Worm (Caenorhabditis elegans) whole organism, L1 larva: Measurements from ENCODE around the gene sups-1.

Experiments
- C04F5.9 ChIP-seq: sonication (generic microtip); optimal IDR thresholded peaks from 2 replicates; lab custom pipeline; 2016; ENCODE audit warnings: missing genetic modification characterization, missing compliant biosample characterization
- F16B12.6 ChIP-seq: fragments of 150-350 bp; optimal IDR thresholded peaks from 2 replicates; lab custom pipeline; 2014; ENCODE audit warnings: missing biosample characterization, missing genetic modification characterization
- Y116A8C.19 ChIP-seq: sonication (generic microtip); optimal IDR thresholded peaks from 2 replicates; lab custom pipeline; 2016; ENCODE audit warnings: missing compliant biosample characterization, missing genetic modification characterization, borderline replicate concordance
- alr-1 ChIP-seq: fragments of 200-800 bp; sonication (Bioruptor generic); optimal IDR thresholded peaks from 2 replicates; lab custom pipeline; 2018; ENCODE audit warnings: borderline replicate concordance, mild to moderate bottlenecking, missing genetic modification characterization, missing compliant biosample characterization
- blmp-1 ChIP-seq: fragments of 150-350 bp; optimal IDR thresholded peaks from 2 replicates; lab custom pipeline; 2014; ENCODE audit warnings: missing biosample characterization, missing genetic modification characterization
- ceh-82 ChIP-seq, 3 experiments: fragments of 150-350 bp in 1 of 3; sonication (generic microtip) in 2 of 3; optimal IDR thresholded peaks; 2 replicates each; lab custom pipeline; 2014 to 2017; ENCODE audit warnings: missing biosample characterization in 3 of 3, missing genetic modification characterization in 3 of 3
- ceh-90 ChIP-seq: sonication (generic microtip); optimal IDR thresholded peaks from 2 replicates; lab custom pipeline; 2016; ENCODE audit warnings: missing genetic modification characterization, missing compliant biosample characterization
- ces-1 ChIP-seq: fragments of 150-350 bp; optimal IDR thresholded peaks from 2 replicates; lab custom pipeline; 2014; ENCODE audit warnings: missing biosample characterization, missing genetic modification reagents, missing genetic modification characterization
- dpl-1 ChIP-seq, 3 experiments: fragments of 150-350 bp in 2 of 3; sonication (generic microtip) in 1 of 3; optimal IDR thresholded peaks; 2 replicates each; lab custom pipeline; 2014 to 2017; ENCODE audit warnings: missing biosample characterization in 3 of 3, missing genetic modification characterization in 3 of 3, missing genetic modification reagents in 3 of 3
- dsc-1 ChIP-seq: sonication (generic microtip); optimal IDR thresholded peaks from 2 replicates; lab custom pipeline; 2016; ENCODE audit warnings: mild to moderate bottlenecking, missing genetic modification characterization, missing compliant biosample characterization
- efl-1 ChIP-seq, 4 experiments: fragments of 150-350 bp; optimal IDR thresholded peaks in 3 of 4; peaks in 1 of 4; 1 replicate in 1 of 4; 2 replicates in 3 of 4; lab custom pipeline; 2014; ENCODE audit warnings: missing biosample characterization in 2 of 4, missing genetic modification characterization in 2 of 4, missing genetic modification reagents in 2 of 4
- egl-27 ChIP-seq, 2 experiments: fragments of 150-350 bp in 1 of 2; sonication (generic microtip); optimal IDR thresholded peaks; 3 replicates each; lab custom pipeline; 2017 to 2018; ENCODE audit warnings: missing biosample characterization in 2 of 2, missing genetic modification characterization in 2 of 2, missing genetic modification reagents in 2 of 2
- elt-2 ChIP-seq: sonication (generic microtip); optimal IDR thresholded peaks from 2 replicates; lab custom pipeline; 2016; ENCODE audit warnings: missing genetic modification characterization, mild to moderate bottlenecking, inconsistent platforms, missing compliant biosample characterization, missing genetic modification reagents
- elt-3 ChIP-seq, 6 experiments: fragments of 150-350 bp in 1 of 6; sonication (generic microtip); optimal IDR thresholded peaks; 2 replicates each; lab custom pipeline; 2017 to 2018; ENCODE audit warnings: missing biosample characterization in 6 of 6, missing genetic modification characterization in 6 of 6, inconsistent platforms in 1 of 6
- grh-1 ChIP-seq: fragments of 200-800 bp; sonication (Bioruptor generic); IDR thresholded peaks from 2 replicates; pipeline ENCODE4 v1.3.6; 2022; ENCODE audit warnings: missing genetic modification reagents, missing genetic modification characterization, missing compliant biosample characterization
- hlh-17 ChIP-seq: fragments of 200-800 bp; sonication (Bioruptor generic); optimal IDR thresholded peaks from 2 replicates; lab custom pipeline; 2018; ENCODE audit warnings: missing genetic modification characterization, mild to moderate bottlenecking, missing compliant biosample characterization, moderate library complexity, borderline replicate concordance
- hpl-2 ChIP-seq: fragments of 150-350 bp; optimal IDR thresholded peaks from 2 replicates; lab custom pipeline; 2014; ENCODE audit warnings: missing biosample characterization, missing genetic modification reagents, missing genetic modification characterization
- irx-1 ChIP-seq: sonication (generic microtip); optimal IDR thresholded peaks from 2 replicates; lab custom pipeline; 2016; ENCODE audit warnings: missing genetic modification characterization, missing compliant biosample characterization
- isw-1 ChIP-seq: fragments of 200-800 bp; sonication (Bioruptor generic); IDR thresholded peaks from 2 replicates; pipeline ENCODE4 v1.3.6; 2022; ENCODE audit warnings: missing genetic modification characterization, missing compliant biosample characterization
- lin-15B ChIP-seq: fragments of 150-350 bp; sonication (generic microtip); optimal IDR thresholded peaks from 3 replicates; lab custom pipeline; 2014; ENCODE audit warnings: missing biosample characterization, missing genetic modification characterization
- lin-39 ChIP-seq: fragments of 150-350 bp; optimal IDR thresholded peaks from 2 replicates; lab custom pipeline; 2014; ENCODE audit warnings: missing biosample characterization, missing genetic modification reagents, missing genetic modification characterization
- lir-3 ChIP-seq: sonication (generic microtip); optimal IDR thresholded peaks from 2 replicates; lab custom pipeline; 2016; ENCODE audit warnings: mild to moderate bottlenecking, missing genetic modification characterization, moderate library complexity, missing compliant biosample characterization; ENCODE audit not compliant: poor library complexity
- lsy-2 ChIP-seq, 2 experiments: fragments of 150-350 bp; optimal IDR thresholded peaks; 2 replicates each; lab custom pipeline; 2014; ENCODE audit warnings: missing biosample characterization in 2 of 2, missing genetic modification characterization in 2 of 2
- mdl-1 ChIP-seq, 2 experiments: fragments of 150-350 bp; optimal IDR thresholded peaks; 2 replicates each; lab custom pipeline; 2014 to 2017; ENCODE audit warnings: missing biosample characterization in 2 of 2, missing genetic modification characterization in 2 of 2, inconsistent platforms in 1 of 2
- mep-1 ChIP-seq: fragments of 150-350 bp; optimal IDR thresholded peaks from 2 replicates; lab custom pipeline; 2014; ENCODE audit warnings: missing biosample characterization, missing genetic modification characterization
- nhr-11 ChIP-seq: fragments of 150-350 bp; optimal IDR thresholded peaks from 2 replicates; lab custom pipeline; 2014; ENCODE audit warnings: missing biosample characterization, missing genetic modification characterization
- nhr-12 ChIP-seq: sonication (generic microtip); optimal IDR thresholded peaks from 2 replicates; lab custom pipeline; 2017; ENCODE audit warnings: missing biosample characterization, missing genetic modification characterization
- nhr-20 ChIP-seq: sonication (generic microtip); optimal IDR thresholded peaks from 2 replicates; lab custom pipeline; 2016; ENCODE audit warnings: mild to moderate bottlenecking, missing genetic modification characterization, missing compliant biosample characterization
- nhr-237 ChIP-seq: fragments of 150-350 bp; optimal IDR thresholded peaks from 2 replicates; lab custom pipeline; 2014; ENCODE audit warnings: missing biosample characterization, missing genetic modification characterization
- nhr-71 ChIP-seq: sonication (generic microtip); optimal IDR thresholded peaks from 2 replicates; lab custom pipeline; 2016; ENCODE audit warnings: mild to moderate bottlenecking, missing genetic modification characterization, moderate library complexity, missing compliant biosample characterization
- nhr-76 ChIP-seq: sonication (generic microtip); optimal IDR thresholded peaks from 2 replicates; lab custom pipeline; 2017; ENCODE audit warnings: missing biosample characterization, missing genetic modification characterization
- nhr-84 ChIP-seq: sonication (generic microtip); optimal IDR thresholded peaks from 2 replicates; lab custom pipeline; 2017; ENCODE audit warnings: missing biosample characterization, missing genetic modification characterization
- nhr-85 ChIP-seq: sonication (generic microtip); peaks from one replicate; lab custom pipeline; 2016; ENCODE audit warnings: missing genetic modification characterization, inconsistent platforms, missing compliant biosample characterization
- nhr-90 ChIP-seq: sonication (generic microtip); optimal IDR thresholded peaks from 2 replicates; lab custom pipeline; 2016; ENCODE audit warnings: mild to moderate bottlenecking, missing genetic modification characterization, missing compliant biosample characterization; ENCODE audit not compliant: poor library complexity
- pax-3 ChIP-seq: fragments of 200-800 bp; sonication (Bioruptor generic); optimal IDR thresholded peaks from 2 replicates; lab custom pipeline; 2018; ENCODE audit warnings: mild to moderate bottlenecking, missing genetic modification characterization, moderate library complexity, missing compliant biosample characterization
- rnt-1 ChIP-seq: sonication (generic microtip); optimal IDR thresholded peaks from 2 replicates; lab custom pipeline; 2016; ENCODE audit warnings: mild to moderate bottlenecking, missing genetic modification characterization, moderate library complexity, missing compliant biosample characterization
- snpc-4 ChIP-seq: fragments of 150-350 bp; optimal IDR thresholded peaks from 2 replicates; lab custom pipeline; 2014; ENCODE audit warnings: missing biosample characterization, missing genetic modification characterization
- snu-23 ChIP-seq: sonication (generic microtip); optimal IDR thresholded peaks from 2 replicates; lab custom pipeline; 2016; ENCODE audit warnings: missing genetic modification characterization, missing compliant biosample characterization
- sup-37 ChIP-seq: fragments of 200-800 bp; sonication (Bioruptor generic); optimal IDR thresholded peaks from 2 replicates; lab custom pipeline; 2018; ENCODE audit warnings: mild to moderate bottlenecking, missing genetic modification characterization, missing compliant biosample characterization
- tbx-2 ChIP-seq: sonication (generic microtip); optimal IDR thresholded peaks from 2 replicates; lab custom pipeline; 2016; ENCODE audit warnings: missing genetic modification characterization, missing compliant biosample characterization
- tlp-1 ChIP-seq: fragments of 150-350 bp; optimal IDR thresholded peaks from 2 replicates; lab custom pipeline; 2014; ENCODE audit warnings: missing biosample characterization, missing genetic modification characterization
- unc-30 ChIP-seq: sonication (generic microtip); optimal IDR thresholded peaks from 2 replicates; lab custom pipeline; 2017; ENCODE audit warnings: missing biosample characterization, missing genetic modification characterization
- unc-86 ChIP-seq: sonication (generic microtip); optimal IDR thresholded peaks from 2 replicates; lab custom pipeline; 2016; ENCODE audit warnings: missing genetic modification characterization, missing compliant biosample characterization
- unc-98 ChIP-seq: fragments of 200-800 bp; sonication (Bioruptor generic); IDR thresholded peaks from 2 replicates; pipeline ENCODE4 v1.3.6; 2022; ENCODE audit warnings: missing genetic modification characterization, missing compliant biosample characterization
- vab-15 ChIP-seq: sonication (generic microtip); optimal IDR thresholded peaks from 2 replicates; lab custom pipeline; 2017; ENCODE audit warnings: missing genotype, mild to moderate bottlenecking, missing genetic modification characterization, missing compliant biosample characterization
- xbp-1 ChIP-seq: sonication (generic microtip); optimal IDR thresholded peaks from 2 replicates; lab custom pipeline; 2016; ENCODE audit warnings: missing genetic modification characterization, missing compliant biosample characterization
- zag-1 ChIP-seq: fragments of 150-350 bp; optimal IDR thresholded peaks from 2 replicates; lab custom pipeline; 2014; ENCODE audit warnings: missing biosample characterization, missing genetic modification characterization
- zip-4 ChIP-seq: fragments of 200-800 bp; sonication (Bioruptor generic); optimal IDR thresholded peaks from 2 replicates; lab custom pipeline; 2018; ENCODE audit warnings: mild to moderate bottlenecking, missing genetic modification characterization, moderate library complexity, missing compliant biosample characterization
- ztf-4 ChIP-seq: fragments of 150-350 bp; optimal IDR thresholded peaks from 2 replicates; lab custom pipeline; 2014; ENCODE audit warnings: missing biosample characterization, missing genetic modification characterization

sups-1 gene

ce11 chrX:6020782-6021181 is 16.8 kb downstream of the sups-1 start:
- TF ChIP-seq efl-1 (optimal IDR thresholded peaks at IDR 0.05; lab: Kevin White, UChicago), result no peak
- TF ChIP-seq efl-1 (GFP tag; optimal IDR thresholded peaks at IDR 0.05 in 1 of 2; lab: Kevin White, UChicago), result peak in 1 of 2 experiments; percentile 14
- no peak for TF ChIP-seq pax-3 (tag; lab: Kevin White, UChicago)

- TF ChIP-seq Y116A8C.19 (no peak), lsy-2 (tag; optimal IDR thresholded peaks at IDR 0.05; lab: Kevin White, UChicago) (no peak), rnt-1 (tag; lab: Kevin White, UChicago) (no peak), nhr-12 (tag; lab: Kevin White, UChicago) (no peak), xbp-1 (tag; lab: Kevin White, UChicago) (no peak), nhr-11 (tag; lab: Kevin White, UChicago) (no peak), mdl-1 (tag; optimal IDR thresholded peaks at IDR 0.05; lab: Kevin White, UChicago) (no peak), nhr-237 (no peak), grh-1 (no peak), vab-15 (tag; lab: Kevin White, UChicago) (no peak), efl-1 (optimal IDR thresholded peaks at IDR 0.05; lab: Kevin White, UChicago) (no peak), efl-1 (GFP tag; optimal IDR thresholded peaks at IDR 0.05 in 1 of 2; lab: Kevin White, UChicago) (no peak), ceh-82 (tag; optimal IDR thresholded peaks at IDR 0.05; lab: Kevin White, UChicago) (no peak), alr-1 (tag; lab: Kevin White, UChicago) (no peak), tbx-2 (no peak), lin-39 (tag; lab: Kevin White, UChicago) (no peak), C04F5.9 (tag; lab: Kevin White, UChicago) (no peak), snpc-4 (tag; lab: Kevin White, UChicago) (no peak), isw-1 (GFP tag; lab: Robert Waterston, UW) (no peak)
These were observed 18.5 kb downstream of the sups-1 start, which contains the start of gene lelo-3 for ce11 chrX:6022469-6022868. Gene lelo-3 (minus strand): TSS chrX:6022569.

DNA sequence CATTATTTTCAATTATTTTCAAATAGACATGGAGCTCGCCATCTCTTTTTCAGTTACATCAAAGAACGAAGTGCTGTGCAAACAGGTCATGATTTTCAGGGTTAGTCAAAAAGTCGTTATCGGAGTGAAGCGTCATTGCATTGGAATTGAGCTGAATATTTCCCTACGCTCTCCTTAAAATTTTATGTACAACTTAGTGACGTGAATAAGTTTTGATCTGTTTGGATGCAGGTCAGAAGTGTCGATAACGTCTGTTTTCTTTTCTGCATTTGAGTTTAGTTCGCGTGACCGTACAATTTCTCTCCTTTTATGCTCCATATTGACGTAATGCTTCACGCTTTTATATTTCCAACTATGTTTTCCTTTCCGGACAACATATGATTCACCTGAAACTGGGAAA is 21.0 kb downstream of the sups-1 start:
- TF ChIP-seq mep-1 (tag; lab: Kevin White, UChicago), result no peak
- no peak for TF ChIP-seq F16B12.6 (tag; lab: Kevin White, UChicago)
- TF ChIP-seq nhr-71 (tag; lab: Kevin White, UChicago), result peak; percentile 34
- no peak for TF ChIP-seq hpl-2 (GFP tag; lab: Kevin White, UChicago)
- no peak for TF ChIP-seq nhr-76
- TF ChIP-seq ces-1, result no peak
- no peak for TF ChIP-seq ceh-90 (tag; lab: Kevin White, UChicago)
- no peak for TF ChIP-seq unc-86 (tag; lab: Kevin White, UChicago)
- no peak for TF ChIP-seq ztf-4 (tag; lab: Kevin White, UChicago)
- TF ChIP-seq egl-27 (tag; optimal IDR thresholded peaks at IDR 0.05; lab: Kevin White, UChicago), result no peak
- no peak for TF ChIP-seq zag-1 (tag; lab: Kevin White, UChicago)
- TF ChIP-seq nhr-85 (tag; lab: Kevin White, UChicago), result no peak
- no peak for TF ChIP-seq unc-30 (tag; lab: Kevin White, UChicago)
- peak; percentile 21 for TF ChIP-seq nhr-20
- no peak for TF ChIP-seq lin-39 (tag; lab: Kevin White, UChicago)
- TF ChIP-seq lir-3 (tag; lab: Kevin White, UChicago), result no peak
- TF ChIP-seq nhr-84, result no peak
- no peak for TF ChIP-seq sup-37
- no peak for TF ChIP-seq tlp-1 (tag; lab: Kevin White, UChicago)
- TF ChIP-seq dpl-1 (GFP tag; optimal IDR thresholded peaks at IDR 0.05; lab: Kevin White, UChicago), result no peak
- no peak for TF ChIP-seq lin-15B (tag; lab: Kevin White, UChicago)
- peak; percentile 40 for TF ChIP-seq nhr-90
- no peak for TF ChIP-seq irx-1 (tag; lab: Kevin White, UChicago)
- TF ChIP-seq zip-4 (GFP tag; lab: Kevin White, UChicago), result no peak
- TF ChIP-seq dsc-1 (tag; lab: Kevin White, UChicago), result no peak
- no peak for TF ChIP-seq alr-1 (tag; lab: Kevin White, UChicago)
- no peak for TF ChIP-seq grh-1
- TF ChIP-seq unc-98 (GFP tag; lab: Robert Waterston, UW), result no peak
- TF ChIP-seq xbp-1 (tag; lab: Kevin White, UChicago), result no peak
- TF ChIP-seq snu-23 (GFP tag; lab: Kevin White, UChicago), result no peak
- no peak for TF ChIP-seq blmp-1 (tag; lab: Kevin White, UChicago)
- TF ChIP-seq elt-3 (tag; optimal IDR thresholded peaks at IDR 0.05; lab: Kevin White, UChicago), result no peak
- no peak for TF ChIP-seq vab-15 (tag; lab: Kevin White, UChicago)
- TF ChIP-seq hlh-17 (GFP tag; lab: Kevin White, UChicago), result no peak
- TF ChIP-seq elt-2 (tag; lab: Kevin White, UChicago), result peak; percentile 58
